Worm (Caenorhabditis elegans) whole organism, L2 larva: ENCODE measurements around the gene math-4.
"Not testable (repeated sequence)": the region's sequence is repeated elsewhere in the genome, so short reads cannot be mapped to it uniquely, and the experiment has no call there.

Experiments
- C34F6.9 ChIP-seq: fragments of 150-350 bp; optimal IDR thresholded peaks from 2 replicates; lab custom pipeline; 2014; ENCODE audit warnings: missing biosample characterization, missing genetic modification characterization
- F13H6.1 ChIP-seq: sonication (generic microtip); optimal IDR thresholded peaks from 2 replicates; lab custom pipeline; 2016; ENCODE audit warnings: missing genetic modification characterization, missing compliant biosample characterization
- Y55F3AM.14 ChIP-seq: fragments of 200-800 bp; sonication (Bioruptor generic); optimal IDR thresholded peaks from 2 replicates; lab custom pipeline; 2018; ENCODE audit warnings: mild to moderate bottlenecking, missing genetic modification characterization, missing compliant biosample characterization
- alr-1 ChIP-seq: fragments of 150-350 bp; optimal IDR thresholded peaks from 2 replicates; lab custom pipeline; 2014; ENCODE audit warnings: missing biosample characterization, missing genetic modification characterization
- ama-1 ChIP-seq: fragments of 150-350 bp; optimal IDR thresholded peaks from 2 replicates; lab custom pipeline; 2018; ENCODE audit warnings: inconsistent platforms
- blmp-1 ChIP-seq: sonication (generic microtip); optimal IDR thresholded peaks from 2 replicates; lab custom pipeline; 2017; ENCODE audit warnings: missing genetic modification characterization, mild to moderate bottlenecking, missing compliant biosample characterization, antibody characterized with exemption, moderate library complexity; ENCODE audit not compliant: insufficient read depth
- ceh-16 ChIP-seq: fragments of 150-350 bp; optimal IDR thresholded peaks from 2 replicates; lab custom pipeline; 2014; ENCODE audit warnings: missing biosample characterization, missing genetic modification characterization
- crh-2 ChIP-seq: sonication (generic microtip); optimal IDR thresholded peaks from 2 replicates; lab custom pipeline; 2017; ENCODE audit warnings: missing biosample characterization, missing genetic modification characterization
- dmd-4 ChIP-seq: sonication (generic microtip); optimal IDR thresholded peaks from 2 replicates; lab custom pipeline; 2017; ENCODE audit warnings: missing biosample characterization, missing genetic modification characterization
- egl-27 ChIP-seq: sonication (generic microtip); optimal IDR thresholded peaks from 3 replicates; lab custom pipeline; 2017; ENCODE audit warnings: missing biosample characterization, missing genetic modification reagents, missing genetic modification characterization
- elt-3 ChIP-seq: sonication (generic microtip); optimal IDR thresholded peaks from 2 replicates; lab custom pipeline; 2017; ENCODE audit warnings: missing biosample characterization, missing genetic modification characterization
- fos-1 ChIP-seq: fragments of 150-350 bp; optimal IDR thresholded peaks from 2 replicates; lab custom pipeline; 2014; ENCODE audit warnings: missing biosample characterization, missing genetic modification characterization
- gmeb-1 ChIP-seq: fragments of 150-350 bp; optimal IDR thresholded peaks from 2 replicates; lab custom pipeline; 2014; ENCODE audit warnings: missing biosample characterization, missing genetic modification characterization
- lin-11 ChIP-seq: fragments of 150-350 bp; sonication (generic microtip); optimal IDR thresholded peaks from 2 replicates; lab custom pipeline; 2014; ENCODE audit warnings: missing biosample characterization, missing genetic modification characterization, inconsistent platforms, mixed read lengths
- lin-13 ChIP-seq: fragments of 150-350 bp; optimal IDR thresholded peaks from 2 replicates; lab custom pipeline; 2014; ENCODE audit warnings: missing biosample characterization, missing genetic modification reagents, missing genetic modification characterization
- lsy-2 ChIP-seq, 2 experiments: fragments of 150-350 bp in 1 of 2; sonication (generic microtip) in 1 of 2; optimal IDR thresholded peaks; 2 replicates each; lab custom pipeline; 2014 to 2017; ENCODE audit warnings: missing biosample characterization in 2 of 2, missing genetic modification characterization in 2 of 2
- mab-5 ChIP-seq: fragments of 150-350 bp; optimal IDR thresholded peaks from 2 replicates; lab custom pipeline; 2014; ENCODE audit warnings: missing biosample characterization, missing genetic modification characterization
- nhr-11 ChIP-seq: fragments of 150-350 bp; optimal IDR thresholded peaks from 2 replicates; lab custom pipeline; 2014; ENCODE audit warnings: missing biosample characterization, missing genetic modification characterization
- nhr-12 ChIP-seq: fragments of 150-350 bp; optimal IDR thresholded peaks from 2 replicates; lab custom pipeline; 2014; ENCODE audit warnings: missing biosample characterization, missing genetic modification characterization
- nhr-129 ChIP-seq: fragments of 150-350 bp; optimal IDR thresholded peaks from 2 replicates; lab custom pipeline; 2014; ENCODE audit warnings: missing biosample characterization, missing genetic modification characterization
- nhr-21 ChIP-seq: fragments of 150-350 bp; optimal IDR thresholded peaks from 2 replicates; lab custom pipeline; 2014; ENCODE audit warnings: missing biosample characterization, missing genetic modification characterization
- nhr-23 ChIP-seq: fragments of 150-350 bp; optimal IDR thresholded peaks from 2 replicates; lab custom pipeline; 2014; ENCODE audit warnings: missing biosample characterization, missing genetic modification reagents, missing genetic modification characterization
- nhr-237 ChIP-seq: fragments of 150-350 bp; optimal IDR thresholded peaks from 2 replicates; lab custom pipeline; 2014; ENCODE audit warnings: missing biosample characterization, missing genetic modification characterization
- nhr-6 ChIP-seq: fragments of 150-350 bp; optimal IDR thresholded peaks from 2 replicates; lab custom pipeline; 2014; ENCODE audit warnings: missing biosample characterization, missing genetic modification characterization
- sem-4 ChIP-seq: fragments of 150-350 bp; optimal IDR thresholded peaks from 2 replicates; lab custom pipeline; 2014; ENCODE audit warnings: missing biosample characterization, missing genetic modification reagents, missing genetic modification characterization
- sma-3 ChIP-seq: sonication (generic microtip); optimal IDR thresholded peaks from 2 replicates; lab custom pipeline; 2016; ENCODE audit warnings: missing genetic modification reagents, missing genetic modification characterization, missing compliant biosample characterization
- sma-9 ChIP-seq, 2 experiments: fragments of 150-350 bp in 1 of 2; sonication (generic microtip) in 1 of 2; optimal IDR thresholded peaks; 2 replicates each; lab custom pipeline; 2014 to 2016; ENCODE audit warnings: missing genetic modification characterization in 2 of 2, mild to moderate bottlenecking in 1 of 2, missing biosample characterization in 1 of 2, missing compliant biosample characterization in 1 of 2, missing genetic modification reagents in 1 of 2, moderate library complexity in 1 of 2
- snpc-4 ChIP-seq: fragments of 150-350 bp; optimal IDR thresholded peaks from 2 replicates; lab custom pipeline; 2014; ENCODE audit warnings: missing biosample characterization, missing genetic modification characterization
- unc-39 ChIP-seq: fragments of 150-350 bp; optimal IDR thresholded peaks from 2 replicates; lab custom pipeline; 2014; ENCODE audit warnings: missing biosample characterization, missing genetic modification characterization
- unc-55 ChIP-seq: fragments of 150-350 bp; sonication (generic microtip); optimal IDR thresholded peaks from 3 replicates; lab custom pipeline; 2014; ENCODE audit warnings: missing biosample characterization, missing genetic modification reagents, missing genetic modification characterization
- unc-62 ChIP-seq: fragments of 150-350 bp; optimal IDR thresholded peaks from 2 replicates; lab custom pipeline; 2014; ENCODE audit warnings: missing biosample characterization, missing genetic modification reagents, missing genetic modification characterization
- zag-1 ChIP-seq: fragments of 150-350 bp; optimal IDR thresholded peaks from 2 replicates; lab custom pipeline; 2014; ENCODE audit warnings: missing biosample characterization, missing genetic modification characterization
- ztf-1 ChIP-seq: fragments of 200-800 bp; sonication (Bioruptor generic); conservative IDR thresholded peaks from 2 replicates; pipeline ENCODE4 v1.3.6; 2022; ENCODE audit warnings: missing genetic modification characterization, missing compliant biosample characterization

Gene math-4

ce11 chrII:1782474-1782873 lies at the start of gene math-4:
Gene math-4, minus strand, starts transcription at chrII:1782574.
- no peak for TF ChIP-seq zag-1 (tag; lab: Kevin White, UChicago)
- TF ChIP-seq lin-13 (GFP tag; lab: Kevin White, UChicago), result no peak
- TF ChIP-seq nhr-129 (tag; lab: Kevin White, UChicago), result no peak
- TF ChIP-seq snpc-4 (tag; lab: Kevin White, UChicago), result no peak
- TF ChIP-seq sma-3 (GFP tag; lab: Kevin White, UChicago), result no peak
- TF ChIP-seq sma-9 (GFP tag; optimal IDR thresholded peaks at IDR 0.05; lab: Kevin White, UChicago), result no peak
- no peak for TF ChIP-seq sma-9 (tag; optimal IDR thresholded peaks at IDR 0.05; lab: Kevin White, UChicago)
- no peak for TF ChIP-seq nhr-237
- no peak for TF ChIP-seq nhr-6 (tag; lab: Kevin White, UChicago)
- no peak for TF ChIP-seq gmeb-1 (tag; lab: Kevin White, UChicago)
- TF ChIP-seq unc-62, result no peak
- TF ChIP-seq unc-39 (tag; lab: Kevin White, UChicago), result no peak
- no peak for TF ChIP-seq nhr-21 (tag; lab: Kevin White, UChicago)
- TF ChIP-seq nhr-12 (tag; lab: Kevin White, UChicago), result no peak
- no peak for TF ChIP-seq sem-4 (tag; lab: Kevin White, UChicago)
- no peak for TF ChIP-seq dmd-4 (tag; lab: Kevin White, UChicago)
- no peak for TF ChIP-seq egl-27 (tag; lab: Kevin White, UChicago)
- no peak for TF ChIP-seq mab-5 (tag; lab: Kevin White, UChicago)
- TF ChIP-seq alr-1 (tag; lab: Kevin White, UChicago), result no peak

- TF ChIP-seq ama-1 (lab: Kevin White, UChicago) (no peak), fos-1 (tag; lab: Kevin White, UChicago) (peak; percentile 73)
- TF ChIP-seq, all 48 proteins: peak for 1
These were observed 49.6 kb upstream of the math-4 start, which contains the start of gene math-39 for ce11 chrII:1831883-1832388. Gene math-39, plus strand, starts transcription at chrII:1832338.

- TF ChIP-seq egl-27 (tag; lab: Kevin White, UChicago) (no peak), fos-1 (tag; lab: Kevin White, UChicago) (peak; percentile 80)
These were observed 47.9 kb upstream of the math-4 start, which contains the start of gene math-40 for ce11 chrII:1830182-1830682. Gene math-40, plus strand, starts transcription at chrII:1830632.

- not testable (repeated sequence) for TF ChIP-seq dmd-4, snpc-4, nhr-21 (tag; lab: Kevin White, UChicago)
These were observed 42.0 kb upstream of the math-4 start, which contains the start of gene math-41 for ce11 chrII:1824329-1824728. Gene math-41, plus strand, starts transcription at chrII:1824629.

ce11 chrII:1820774-1821173 lies 38.4 kb upstream of the math-4 start, which contains the start of gene fbxa-3:
Gene fbxa-3, minus strand, starts transcription at chrII:1820874.
- no peak for TF ChIP-seq unc-39 (tag; lab: Kevin White, UChicago)
- TF ChIP-seq nhr-11 (tag; lab: Kevin White, UChicago), result no peak
- no peak for TF ChIP-seq nhr-12 (tag; lab: Kevin White, UChicago)
- no peak for TF ChIP-seq zag-1 (tag; lab: Kevin White, UChicago)
- no peak for TF ChIP-seq sem-4 (tag; lab: Kevin White, UChicago)
- no peak for TF ChIP-seq nhr-21 (tag; lab: Kevin White, UChicago)
- TF ChIP-seq sma-3 (GFP tag; lab: Kevin White, UChicago), result no peak

- TF ChIP-seq nhr-129 (tag; lab: Kevin White, UChicago) (peak; percentile 100), fos-1 (tag; lab: Kevin White, UChicago) (peak; percentile 97), nhr-23 (tag; lab: Kevin White, UChicago) (no peak), C34F6.9 (peak; percentile 87), F13H6.1 (peak; percentile 44), gmeb-1 (tag; lab: Kevin White, UChicago) (peak; percentile 75), crh-2 (tag; lab: Kevin White, UChicago) (peak; percentile 75), ceh-16 (no peak), nhr-21 (tag; lab: Kevin White, UChicago) (peak; percentile 29), elt-3 (no peak), lin-11 (tag; lab: Kevin White, UChicago) (no peak), lsy-2 (tag; optimal IDR thresholded peaks at IDR 0.05; lab: Kevin White, UChicago) (peak; percentile 46 to 75), ama-1 (lab: Kevin White, UChicago) (no peak), egl-27 (tag; lab: Kevin White, UChicago) (peak; percentile 45), sma-9 (GFP tag; optimal IDR thresholded peaks at IDR 0.05; lab: Kevin White, UChicago) (peak; percentile 82), sma-9 (tag; optimal IDR thresholded peaks at IDR 0.05; lab: Kevin White, UChicago) (no peak), blmp-1 (tag; lab: Kevin White, UChicago) (no peak), unc-55 (peak; percentile 71), ztf-1 (GFP tag; lab: Robert Waterston, UW) (no peak), Y55F3AM.14 (no peak)
These were observed 37.7 kb upstream of the math-4 start, which contains the start of gene fbxc-19 for ce11 chrII:1819944-1820570. Gene fbxc-19, plus strand, starts transcription at chrII:1820479.
